Fruit fly (Drosophila melanogaster): ENCODE data around the gene ifc.

Gene ifc

DNA sequence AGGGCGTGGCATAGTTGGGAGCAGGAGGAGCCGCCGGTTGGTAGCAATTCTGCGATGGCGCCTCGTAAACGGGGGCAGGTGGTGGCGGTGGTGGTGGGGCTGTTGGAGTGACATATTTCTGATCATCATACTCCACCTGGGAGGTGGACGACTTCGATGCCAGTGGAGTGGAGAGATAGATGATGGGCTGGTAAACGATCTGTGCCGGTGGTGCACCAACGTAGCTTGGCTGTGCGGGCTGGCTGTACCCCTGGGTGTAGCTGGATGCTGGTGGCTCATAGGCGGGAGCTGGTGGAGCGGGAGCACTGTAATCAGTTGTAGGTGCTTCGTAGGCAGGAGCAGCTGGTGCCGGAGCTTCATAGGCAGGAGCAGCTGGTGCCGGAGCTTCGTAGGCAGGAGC lies 22.9 kb upstream of the ifc start:
- TF ChIP-seq noc (tag; optimal IDR thresholded peaks at IDR 0.05), result no peak

DNA sequence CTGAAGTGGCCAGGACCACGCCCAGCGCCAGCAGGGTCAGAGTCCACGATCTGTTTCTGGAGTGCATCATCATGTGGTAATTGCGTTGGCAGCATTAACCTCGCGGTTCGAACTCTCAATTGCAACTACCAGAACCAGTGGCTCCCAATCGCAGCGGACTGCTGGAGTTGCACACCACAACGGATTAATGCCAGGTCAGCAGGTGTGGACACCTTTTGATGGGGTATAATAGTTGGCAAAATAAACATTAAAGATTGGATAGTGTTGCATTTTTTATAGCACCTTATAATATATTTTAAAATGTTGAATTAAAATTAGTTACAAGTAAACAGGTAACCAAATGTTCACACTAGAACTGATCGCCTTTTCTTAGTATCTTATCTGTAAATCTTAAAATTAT lies 21.9 kb upstream of the ifc start:
- TF ChIP-seq noc (tag; optimal IDR thresholded peaks at IDR 0.05), result no peak

DNA sequence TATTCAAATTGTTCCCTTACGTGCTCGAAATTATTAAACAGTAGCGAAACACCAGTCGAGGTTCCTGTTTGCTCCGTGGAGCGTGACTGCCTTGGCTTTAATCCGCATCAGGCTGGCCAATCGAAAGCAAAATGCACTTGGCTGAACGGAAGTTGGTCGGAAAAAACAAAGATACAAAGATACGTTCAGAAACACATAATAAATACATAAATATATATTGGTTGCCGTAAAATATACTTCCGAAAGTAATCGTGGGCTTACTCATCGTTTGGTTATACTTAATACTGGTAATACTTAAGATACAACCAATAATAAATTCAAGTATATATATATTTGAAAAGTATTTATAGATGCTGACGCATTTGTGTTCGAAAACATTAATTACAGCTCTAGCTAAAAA lies 21.3 kb upstream of the ifc start, which contains the start of gene psd:
Gene psd (minus strand): TSS at position 101 of the 400 bp plus-strand sequence.
- no peak for TF ChIP-seq noc (tag; optimal IDR thresholded peaks at IDR 0.05)

DNA sequence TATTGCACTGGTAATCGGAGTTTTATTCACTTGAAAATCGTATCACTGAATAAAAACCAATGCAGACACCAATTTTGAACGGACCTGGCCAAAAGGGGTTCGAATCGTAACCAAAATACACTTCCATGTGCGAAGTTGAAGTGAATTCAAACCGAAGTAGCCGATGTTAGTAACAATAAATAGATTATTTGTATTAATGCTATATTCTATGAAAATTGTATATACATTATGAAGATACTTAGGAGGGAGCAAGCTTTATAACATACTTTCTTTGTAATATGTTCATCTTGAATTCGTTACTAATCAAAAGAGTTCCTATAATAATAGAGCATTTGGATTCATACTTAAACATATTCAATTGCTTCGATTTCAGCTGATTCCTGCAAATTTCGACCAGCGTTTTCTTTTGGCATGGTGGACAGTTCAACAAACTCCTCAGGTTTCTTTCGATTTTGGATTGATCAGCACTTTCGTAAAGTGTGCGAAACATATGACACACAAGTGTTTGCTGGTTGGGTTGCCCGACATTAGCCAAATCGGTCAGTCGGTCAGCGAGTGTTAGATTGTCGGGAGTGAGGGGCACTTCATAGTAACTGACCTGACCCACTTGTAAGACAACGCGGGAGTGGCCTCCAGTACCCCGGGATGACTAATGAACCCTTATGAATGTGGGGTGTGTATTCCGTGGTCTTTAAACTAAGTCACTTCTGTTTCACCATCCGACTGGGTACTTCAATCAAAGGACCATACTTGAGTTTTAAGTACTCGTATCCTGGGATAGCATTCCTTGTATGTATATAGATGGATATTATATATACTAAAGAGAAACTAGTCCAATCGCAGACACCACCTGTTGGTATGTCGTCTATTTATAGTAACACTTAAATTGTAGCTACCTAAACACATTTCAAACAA lies 18.2 kb upstream of the ifc start, which contains the start of the genes CG13992 and Ucp4C:
Gene CG13992 (minus strand): TSS at position 51 of the 915 bp plus-strand sequence.
Gene Ucp4C (plus strand): TSS at position 865 of the 915 bp plus-strand sequence.
- no peak for TF ChIP-seq noc (tag; optimal IDR thresholded peaks at IDR 0.05)

DNA sequence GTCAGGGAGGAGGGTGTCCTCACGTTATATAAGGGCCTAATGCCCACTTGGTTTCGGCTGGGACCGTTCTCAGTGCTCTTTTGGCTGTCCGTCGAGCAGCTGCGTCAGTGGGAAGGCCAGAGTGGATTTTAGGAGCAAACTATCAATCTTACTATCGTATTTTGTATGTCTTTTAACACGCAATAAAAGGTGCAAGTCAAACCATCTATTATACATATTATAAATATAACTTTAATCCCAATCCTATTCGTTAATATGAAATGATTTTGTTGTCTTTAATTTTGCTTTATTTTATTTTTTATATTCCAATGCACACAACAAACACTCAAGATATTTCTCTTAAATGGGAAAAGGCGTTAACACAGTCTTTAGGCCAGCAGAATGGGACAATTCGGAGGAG lies 16.6 kb upstream of the ifc start, which contains the start of gene Ucp4B:
Gene Ucp4B (plus strand): TSS at position 301 of the 400 bp plus-strand sequence.
- no peak for TF ChIP-seq noc (tag; optimal IDR thresholded peaks at IDR 0.05)

DNA sequence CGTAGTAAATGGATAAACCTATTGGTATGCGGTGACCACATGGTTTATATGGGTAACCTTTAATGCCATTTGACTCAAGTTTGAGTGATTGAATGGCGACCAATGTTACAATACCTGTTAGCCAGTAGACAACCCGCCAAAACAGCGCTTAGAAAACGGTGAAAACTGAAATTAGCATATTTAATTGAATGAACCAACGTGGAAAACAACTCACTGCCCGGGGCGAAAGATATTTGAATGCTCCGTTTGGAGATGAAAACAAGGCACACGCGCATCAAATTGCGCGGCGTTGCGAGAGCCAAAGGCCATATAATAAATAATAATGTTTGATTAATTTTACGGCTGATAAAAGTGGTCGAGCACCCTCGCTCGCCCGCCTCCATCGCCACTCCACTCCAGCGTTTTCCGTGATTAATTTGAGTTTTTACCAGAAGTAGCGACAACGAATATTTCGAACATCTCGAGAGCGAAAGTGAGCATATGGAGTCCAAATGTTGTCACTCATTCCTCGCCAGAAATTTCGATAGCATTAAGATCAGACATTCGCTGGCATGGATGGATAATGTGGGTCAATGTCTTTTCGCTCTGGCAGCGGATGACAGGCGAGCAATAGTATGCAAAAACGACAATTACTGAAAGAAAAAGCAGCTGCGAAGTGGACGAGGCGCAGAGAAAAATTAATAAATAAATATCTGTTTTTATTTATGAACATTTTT lies 14.9 kb upstream of the ifc start:
- TF ChIP-seq noc (tag; optimal IDR thresholded peaks at IDR 0.05), result no peak

DNA sequence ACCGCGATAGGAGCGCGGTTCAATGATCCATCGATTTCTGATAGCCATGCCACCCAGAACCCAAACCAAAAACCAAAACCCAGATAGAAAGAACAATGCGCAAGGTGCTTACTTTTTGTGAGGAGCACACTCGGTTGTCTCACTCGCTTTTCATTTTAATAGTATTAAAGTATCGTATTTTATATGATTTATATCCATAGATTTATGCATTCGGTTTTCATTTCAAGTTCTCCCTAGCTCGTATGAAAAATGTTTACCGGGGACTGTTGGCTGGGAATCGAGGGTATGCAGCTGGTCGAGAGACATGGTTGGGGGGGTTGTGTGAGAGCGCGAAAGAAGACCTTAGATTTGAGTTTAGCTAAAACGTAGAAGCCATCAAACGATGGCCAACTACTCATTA lies 14.1 kb upstream of the ifc start:
- TF ChIP-seq noc (tag; optimal IDR thresholded peaks at IDR 0.05), result peak; percentile 58

DNA sequence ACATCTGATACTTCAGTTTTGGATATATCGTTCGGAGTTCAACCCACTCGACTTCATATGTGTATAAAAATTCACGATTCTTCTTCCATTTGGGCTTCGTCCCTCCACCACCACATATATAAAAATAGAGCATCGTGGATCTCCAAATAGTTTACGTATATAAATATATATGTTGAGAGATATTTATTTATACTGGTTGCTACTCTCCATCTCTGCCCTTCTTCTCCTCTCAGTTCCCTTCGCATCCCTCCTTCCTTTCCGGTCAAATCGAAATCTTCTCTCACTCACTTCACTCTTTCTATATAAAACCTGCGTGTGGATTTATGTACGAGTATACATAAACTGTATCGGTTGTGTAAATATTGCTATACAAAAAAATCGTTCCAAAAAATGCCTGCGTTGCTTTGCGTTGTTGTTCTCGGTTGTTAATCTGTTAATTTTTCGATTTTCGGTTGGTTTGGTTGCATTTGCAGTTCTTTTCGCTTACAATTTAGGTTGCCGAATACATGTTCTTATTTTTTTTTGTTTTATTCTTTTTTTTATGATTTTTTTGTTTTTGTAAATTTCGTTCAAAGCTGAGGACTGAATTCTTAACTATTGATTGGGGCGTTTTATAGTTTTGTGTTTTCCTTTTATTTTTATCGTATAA lies 13.4 kb upstream of the ifc start:
- no peak for TF ChIP-seq noc (tag; optimal IDR thresholded peaks at IDR 0.05)

DNA sequence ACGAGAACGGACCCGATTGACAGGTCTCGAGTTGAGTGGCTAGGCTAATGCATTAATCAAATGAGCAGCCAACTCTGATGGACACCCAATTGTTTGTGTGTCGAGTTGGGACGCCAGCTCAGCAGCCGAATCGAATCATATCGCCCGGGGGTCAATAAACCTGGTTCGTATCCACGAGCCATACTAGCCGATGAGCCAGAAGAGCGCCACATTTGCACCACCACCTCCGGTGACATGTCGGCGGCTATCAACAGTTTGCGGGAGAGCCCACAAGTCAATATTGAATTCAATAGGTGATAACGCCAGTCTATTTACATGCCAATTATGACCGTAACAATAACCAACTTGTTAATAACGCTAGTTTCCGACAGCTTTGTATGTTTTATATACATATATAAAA lies 12.0 kb upstream of the ifc start:
- TF ChIP-seq noc (tag; optimal IDR thresholded peaks at IDR 0.05), result peak; percentile 34

DNA sequence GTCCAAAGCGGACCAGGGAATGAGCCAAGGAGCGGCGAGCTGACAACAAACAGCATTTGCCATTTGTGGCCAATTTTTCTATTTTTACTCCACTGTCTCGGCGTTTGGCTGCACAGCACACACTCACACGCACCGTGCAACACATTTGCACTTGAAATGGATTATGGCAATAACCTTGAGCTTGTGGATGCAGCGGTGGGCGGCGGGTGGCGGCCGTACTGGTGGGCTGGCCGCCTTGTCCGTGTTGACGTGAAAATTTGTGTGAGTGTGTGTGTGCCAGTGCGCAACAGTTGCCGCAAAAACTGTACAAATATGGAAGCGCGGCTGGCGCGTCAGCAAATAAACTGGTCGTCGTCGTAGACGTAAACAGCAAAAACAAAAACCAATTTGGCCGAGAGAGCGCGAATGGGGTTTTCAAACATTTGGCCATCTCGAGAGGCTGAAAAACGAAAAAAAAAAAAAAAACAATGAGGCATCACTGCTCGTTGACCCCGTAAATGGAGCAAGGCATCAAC lies 11.1 kb upstream of the ifc start:
- TF ChIP-seq noc (tag; optimal IDR thresholded peaks at IDR 0.05), result no peak

DNA sequence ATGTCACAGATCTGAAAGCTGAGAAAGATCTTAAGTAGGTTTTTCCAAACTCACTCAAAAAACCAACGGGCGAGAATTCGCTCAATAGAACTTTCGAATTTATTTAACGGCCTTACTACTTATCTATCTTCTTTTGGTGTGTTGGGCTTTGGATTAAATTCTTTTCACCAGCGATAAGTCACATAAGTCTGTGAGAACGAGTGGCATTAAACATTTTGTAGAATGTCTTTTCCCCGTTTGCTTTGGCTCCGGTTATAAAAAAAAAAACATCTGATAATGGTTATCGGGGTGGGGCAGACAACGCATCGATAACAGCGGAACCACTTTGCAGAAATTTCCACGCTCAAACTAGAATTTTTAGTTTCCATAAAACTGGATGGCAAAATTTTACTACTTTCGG lies 10.5 kb upstream of the ifc start:
- peak; percentile 19 for TF ChIP-seq noc (tag; optimal IDR thresholded peaks at IDR 0.05)

DNA sequence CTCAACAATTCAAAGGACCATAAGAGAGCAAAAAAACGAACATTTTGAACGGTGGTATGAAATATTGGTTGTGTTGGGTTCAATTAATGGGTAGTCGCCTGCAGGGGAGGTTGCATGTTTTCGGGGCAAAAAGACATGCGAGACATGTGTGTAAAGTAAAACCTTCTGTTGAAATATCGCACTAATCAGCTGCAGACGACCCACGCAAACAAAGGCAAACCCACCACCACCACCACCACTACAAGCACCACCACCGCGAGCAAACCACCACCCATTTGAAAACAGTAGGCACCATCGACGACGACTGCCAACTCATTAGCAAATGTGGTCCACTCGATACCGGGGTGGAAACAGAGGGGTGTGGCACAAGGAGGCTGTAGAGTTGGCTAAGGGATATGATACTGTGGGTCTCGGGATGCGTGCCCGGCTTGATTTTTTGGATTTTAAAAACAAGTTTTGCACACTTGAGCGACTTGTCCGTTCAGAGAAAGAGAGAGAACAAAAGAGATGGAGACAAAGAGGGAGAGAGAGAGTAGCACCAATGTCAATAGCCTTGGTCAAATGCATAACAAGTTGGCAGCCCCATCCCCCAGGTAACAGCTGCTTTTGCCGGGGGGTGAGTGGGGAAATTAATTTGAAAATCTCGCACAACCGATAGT lies 8.9 kb upstream of the ifc start:
- TF ChIP-seq noc (tag; optimal IDR thresholded peaks at IDR 0.05), result peak; percentile 36

DNA sequence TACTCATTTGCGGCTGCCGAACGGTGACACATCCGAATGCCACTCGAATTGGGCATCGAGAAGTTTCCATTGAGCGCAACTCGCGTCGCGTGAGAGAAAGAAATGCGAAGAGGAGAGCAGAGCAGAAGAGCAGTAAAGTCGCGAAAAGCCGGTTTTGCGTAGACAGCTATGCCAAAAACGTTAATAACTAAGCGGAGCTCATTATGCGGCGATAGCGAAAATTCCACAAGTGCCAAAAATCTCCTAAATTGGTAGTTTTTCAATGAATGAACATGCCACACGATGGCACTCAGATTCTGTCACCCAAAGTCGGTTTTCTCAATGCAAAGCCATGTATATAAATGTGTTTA lies 8.4 kb upstream of the ifc start:
- no peak for TF ChIP-seq noc (tag; optimal IDR thresholded peaks at IDR 0.05)

DNA sequence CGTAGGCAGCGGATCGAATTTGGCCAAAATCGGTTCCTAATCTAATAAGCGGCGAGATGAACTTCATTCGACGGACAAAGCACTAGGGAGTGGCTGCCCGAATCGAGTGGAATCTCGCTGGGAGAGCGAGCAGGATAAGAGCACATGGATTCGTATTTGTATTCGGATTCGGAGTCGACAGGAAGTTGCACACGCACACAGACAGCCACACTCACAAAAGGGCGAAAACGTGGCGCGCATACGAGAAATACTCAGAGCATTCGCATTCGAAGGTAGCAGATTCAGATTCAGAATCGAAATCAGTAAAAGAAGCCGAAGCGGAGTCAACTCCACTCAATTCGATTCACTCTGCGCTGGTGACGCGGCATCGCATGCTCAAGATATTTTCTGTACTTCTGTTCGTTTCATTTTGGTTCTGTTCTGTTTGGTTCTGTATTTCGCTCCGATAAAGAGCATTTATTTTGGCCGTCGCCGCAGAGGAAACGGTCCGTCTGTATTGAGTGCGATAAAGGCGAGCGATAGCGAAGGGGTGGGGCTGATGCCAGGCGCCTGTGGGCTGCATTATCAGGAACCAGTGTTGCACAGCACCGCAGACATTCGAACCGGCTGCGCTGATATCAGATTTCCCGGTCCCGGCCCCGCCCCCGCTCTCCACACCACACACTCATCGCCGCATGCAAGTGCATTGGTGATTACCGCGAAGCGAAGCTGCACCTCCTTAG lies 7.7 kb upstream of the ifc start:
- no peak for TF ChIP-seq noc (tag; optimal IDR thresholded peaks at IDR 0.05)

DNA sequence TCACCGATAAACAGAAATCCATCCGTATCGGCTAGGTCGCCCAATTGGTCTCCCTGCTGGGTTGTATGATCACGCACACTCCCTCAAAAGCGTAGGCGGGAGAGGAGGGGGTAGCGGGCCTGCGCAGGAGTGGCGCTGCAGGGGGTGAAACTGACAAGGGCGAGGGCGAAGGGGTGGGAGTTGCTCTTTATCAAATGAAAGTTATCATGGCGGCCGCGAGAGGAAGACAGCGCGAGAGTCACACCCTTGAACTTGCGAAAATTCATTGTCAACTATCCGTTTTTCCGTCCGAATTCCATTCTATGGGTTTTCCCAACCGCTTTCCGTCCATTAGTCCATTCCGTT lies 7.1 kb upstream of the ifc start:
- TF ChIP-seq noc (tag; optimal IDR thresholded peaks at IDR 0.05), result no peak

Measured in whole organism, larva.